Worm (Caenorhabditis elegans) whole organism, L2 larva: ENCODE measurements around the gene osm-12.

Experiments
- F13H6.1 ChIP-seq: sonication (generic microtip); optimal IDR thresholded peaks from 2 replicates; lab custom pipeline; 2016; ENCODE audit warnings: missing genetic modification characterization, missing compliant biosample characterization
- R02D3.7 ChIP-seq: fragments of 150-350 bp; optimal IDR thresholded peaks from 2 replicates; lab custom pipeline; 2014; ENCODE audit warnings: missing biosample characterization, missing genetic modification characterization
- Y55F3AM.14 ChIP-seq: fragments of 200-800 bp; sonication (Bioruptor generic); optimal IDR thresholded peaks from 2 replicates; lab custom pipeline; 2018; ENCODE audit warnings: mild to moderate bottlenecking, missing genetic modification characterization, missing compliant biosample characterization
- aly-2 ChIP-seq: fragments of 150-350 bp; optimal IDR thresholded peaks from 2 replicates; lab custom pipeline; 2014; ENCODE audit warnings: missing biosample characterization, missing genetic modification characterization
- ama-1 ChIP-seq: fragments of 150-350 bp; optimal IDR thresholded peaks from 2 replicates; lab custom pipeline; 2018; ENCODE audit warnings: inconsistent platforms
- blmp-1 ChIP-seq: sonication (generic microtip); optimal IDR thresholded peaks from 2 replicates; lab custom pipeline; 2017; ENCODE audit warnings: missing genetic modification characterization, mild to moderate bottlenecking, missing compliant biosample characterization, antibody characterized with exemption, moderate library complexity; ENCODE audit not compliant: insufficient read depth
- ceh-16 ChIP-seq: fragments of 150-350 bp; optimal IDR thresholded peaks from 2 replicates; lab custom pipeline; 2014; ENCODE audit warnings: missing biosample characterization, missing genetic modification characterization
- ceh-82 ChIP-seq: fragments of 150-350 bp; optimal IDR thresholded peaks from 2 replicates; lab custom pipeline; 2014; ENCODE audit warnings: missing biosample characterization, missing genetic modification characterization
- crh-2 ChIP-seq: sonication (generic microtip); optimal IDR thresholded peaks from 2 replicates; lab custom pipeline; 2017; ENCODE audit warnings: missing biosample characterization, missing genetic modification characterization
- dmd-4 ChIP-seq: sonication (generic microtip); optimal IDR thresholded peaks from 2 replicates; lab custom pipeline; 2017; ENCODE audit warnings: missing biosample characterization, missing genetic modification characterization
- elt-1 ChIP-seq: fragments of 150-350 bp; optimal IDR thresholded peaks from 2 replicates; lab custom pipeline; 2014; ENCODE audit warnings: missing biosample characterization, missing genetic modification characterization
- elt-3 ChIP-seq: sonication (generic microtip); optimal IDR thresholded peaks from 2 replicates; lab custom pipeline; 2017; ENCODE audit warnings: missing biosample characterization, missing genetic modification characterization
- fos-1 ChIP-seq: fragments of 150-350 bp; optimal IDR thresholded peaks from 2 replicates; lab custom pipeline; 2014; ENCODE audit warnings: missing biosample characterization, missing genetic modification characterization
- gmeb-1 ChIP-seq: fragments of 150-350 bp; optimal IDR thresholded peaks from 2 replicates; lab custom pipeline; 2014; ENCODE audit warnings: missing biosample characterization, missing genetic modification characterization
- lin-11 ChIP-seq: fragments of 150-350 bp; sonication (generic microtip); optimal IDR thresholded peaks from 2 replicates; lab custom pipeline; 2014; ENCODE audit warnings: missing biosample characterization, missing genetic modification characterization, inconsistent platforms, mixed read lengths
- lin-13 ChIP-seq: fragments of 150-350 bp; optimal IDR thresholded peaks from 2 replicates; lab custom pipeline; 2014; ENCODE audit warnings: missing biosample characterization, missing genetic modification reagents, missing genetic modification characterization
- lin-39 ChIP-seq: fragments of 150-350 bp; optimal IDR thresholded peaks from 2 replicates; lab custom pipeline; 2014; ENCODE audit warnings: missing biosample characterization, missing genetic modification reagents, missing genetic modification characterization
- lsy-2 ChIP-seq, 2 experiments: fragments of 150-350 bp in 1 of 2; sonication (generic microtip) in 1 of 2; optimal IDR thresholded peaks; 2 replicates each; lab custom pipeline; 2014 to 2017; ENCODE audit warnings: missing biosample characterization in 2 of 2, missing genetic modification characterization in 2 of 2
- mab-5 ChIP-seq: fragments of 150-350 bp; optimal IDR thresholded peaks from 2 replicates; lab custom pipeline; 2014; ENCODE audit warnings: missing biosample characterization, missing genetic modification characterization
- mbf-1 ChIP-seq: sonication (generic microtip); optimal IDR thresholded peaks from 2 replicates; lab custom pipeline; 2017; ENCODE audit warnings: missing biosample characterization, missing genetic modification characterization
- mdl-1 ChIP-seq, 2 experiments: fragments of 150-350 bp in 1 of 2; sonication (generic microtip) in 1 of 2; optimal IDR thresholded peaks; 2 replicates each; lab custom pipeline; 2017; ENCODE audit warnings: missing biosample characterization in 2 of 2, missing genetic modification characterization in 2 of 2
- nhr-10 ChIP-seq: sonication (generic microtip); optimal IDR thresholded peaks from 2 replicates; lab custom pipeline; 2017; ENCODE audit warnings: missing biosample characterization, missing genetic modification characterization
- nhr-12 ChIP-seq: fragments of 150-350 bp; optimal IDR thresholded peaks from 2 replicates; lab custom pipeline; 2014; ENCODE audit warnings: missing biosample characterization, missing genetic modification characterization
- nhr-21 ChIP-seq: fragments of 150-350 bp; optimal IDR thresholded peaks from 2 replicates; lab custom pipeline; 2014; ENCODE audit warnings: missing biosample characterization, missing genetic modification characterization
- nhr-23 ChIP-seq: fragments of 150-350 bp; optimal IDR thresholded peaks from 2 replicates; lab custom pipeline; 2014; ENCODE audit warnings: missing biosample characterization, missing genetic modification reagents, missing genetic modification characterization
- nhr-237 ChIP-seq: fragments of 150-350 bp; optimal IDR thresholded peaks from 2 replicates; lab custom pipeline; 2014; ENCODE audit warnings: missing biosample characterization, missing genetic modification characterization
- nhr-25 ChIP-seq: fragments of 150-350 bp; sonication (generic microtip); optimal IDR thresholded peaks from 3 replicates; lab custom pipeline; 2014; ENCODE audit warnings: missing biosample characterization, missing genetic modification characterization
- nhr-6 ChIP-seq: fragments of 150-350 bp; optimal IDR thresholded peaks from 2 replicates; lab custom pipeline; 2014; ENCODE audit warnings: missing biosample characterization, missing genetic modification characterization
- nhr-77 ChIP-seq: fragments of 150-350 bp; optimal IDR thresholded peaks from 2 replicates; lab custom pipeline; 2014; ENCODE audit warnings: missing biosample characterization, missing genetic modification characterization
- peb-1 ChIP-seq: fragments of 150-350 bp; optimal IDR thresholded peaks from 2 replicates; lab custom pipeline; 2014; ENCODE audit warnings: missing biosample characterization, missing genetic modification characterization
- sma-9 ChIP-seq, 2 experiments: fragments of 150-350 bp in 1 of 2; sonication (generic microtip) in 1 of 2; optimal IDR thresholded peaks; 2 replicates each; lab custom pipeline; 2014 to 2016; ENCODE audit warnings: missing genetic modification characterization in 2 of 2, mild to moderate bottlenecking in 1 of 2, missing biosample characterization in 1 of 2, missing compliant biosample characterization in 1 of 2, missing genetic modification reagents in 1 of 2, moderate library complexity in 1 of 2
- snpc-4 ChIP-seq: fragments of 150-350 bp; optimal IDR thresholded peaks from 2 replicates; lab custom pipeline; 2014; ENCODE audit warnings: missing biosample characterization, missing genetic modification characterization
- unc-39 ChIP-seq: fragments of 150-350 bp; optimal IDR thresholded peaks from 2 replicates; lab custom pipeline; 2014; ENCODE audit warnings: missing biosample characterization, missing genetic modification characterization
- unc-55 ChIP-seq: fragments of 150-350 bp; sonication (generic microtip); optimal IDR thresholded peaks from 3 replicates; lab custom pipeline; 2014; ENCODE audit warnings: missing biosample characterization, missing genetic modification reagents, missing genetic modification characterization
- unc-62 ChIP-seq: fragments of 150-350 bp; optimal IDR thresholded peaks from 2 replicates; lab custom pipeline; 2014; ENCODE audit warnings: missing biosample characterization, missing genetic modification reagents, missing genetic modification characterization
- zag-1 ChIP-seq: fragments of 150-350 bp; optimal IDR thresholded peaks from 2 replicates; lab custom pipeline; 2014; ENCODE audit warnings: missing biosample characterization, missing genetic modification characterization
- ztf-1 ChIP-seq: fragments of 200-800 bp; sonication (Bioruptor generic); conservative IDR thresholded peaks from 2 replicates; pipeline ENCODE4 v1.3.6; 2022; ENCODE audit warnings: missing genetic modification characterization, missing compliant biosample characterization
- ztf-11 ChIP-seq: sonication (generic microtip); optimal IDR thresholded peaks from 2 replicates; lab custom pipeline; 2017; ENCODE audit warnings: missing biosample characterization, missing genetic modification characterization

The osm-12 gene

ce11 chrIII:12156582-12156981 is 45.8 kb downstream of the osm-12 start:
- TF ChIP-seq crh-2 (no peak), R02D3.7 (tag; lab: Kevin White, UChicago) (no peak), lin-39 (tag; lab: Kevin White, UChicago) (no peak), nhr-77 (tag; lab: Kevin White, UChicago) (no peak), mab-5 (tag; lab: Kevin White, UChicago) (no peak), nhr-12 (tag; lab: Kevin White, UChicago) (no peak), mdl-1 (tag; optimal IDR thresholded peaks at IDR 0.05; lab: Kevin White, UChicago) (no peak), nhr-21 (no peak), ztf-1 (GFP tag; lab: Robert Waterston, UW) (no peak), mbf-1 (tag; lab: Kevin White, UChicago) (no peak), nhr-10 (no peak), lsy-2 (tag; optimal IDR thresholded peaks at IDR 0.05; lab: Kevin White, UChicago) (no peak), unc-55 (GFP tag; lab: Kevin White, UChicago) (no peak), blmp-1 (no peak), ceh-16 (tag; lab: Kevin White, UChicago) (no peak), ceh-82 (no peak)
- TF ChIP-seq, all 48 proteins: peak for 0

- TF ChIP-seq unc-62 (GFP tag; lab: Kevin White, UChicago) = no peak
- TF ChIP-seq nhr-23 (tag; lab: Kevin White, UChicago) = no peak
- TF ChIP-seq ztf-1 (GFP tag; lab: Robert Waterston, UW) = no peak
- no peak for TF ChIP-seq sma-9 (GFP tag; optimal IDR thresholded peaks at IDR 0.05; lab: Kevin White, UChicago)
- TF ChIP-seq sma-9 (tag; optimal IDR thresholded peaks at IDR 0.05; lab: Kevin White, UChicago) = no peak
- TF ChIP-seq F13H6.1 (tag; lab: Kevin White, UChicago) = no peak
- TF ChIP-seq gmeb-1 (tag; lab: Kevin White, UChicago) = no peak
- no peak for TF ChIP-seq nhr-6
- no peak for TF ChIP-seq ama-1 (lab: Kevin White, UChicago)
- no peak for TF ChIP-seq mbf-1 (tag; lab: Kevin White, UChicago)
- no peak for TF ChIP-seq unc-39 (tag; lab: Kevin White, UChicago)
- TF ChIP-seq Y55F3AM.14 = no peak
- TF ChIP-seq snpc-4 (tag; lab: Kevin White, UChicago) = no peak
- TF ChIP-seq ztf-11 (tag; lab: Kevin White, UChicago) = no peak
- no peak for TF ChIP-seq nhr-10
- TF ChIP-seq elt-3 (tag; lab: Kevin White, UChicago) = no peak
- TF ChIP-seq nhr-237 = no peak
- no peak for TF ChIP-seq mdl-1 (tag; optimal IDR thresholded peaks at IDR 0.05; lab: Kevin White, UChicago)
- TF ChIP-seq elt-1 (tag; lab: Kevin White, UChicago) = no peak
These were observed 46.6 kb downstream of the osm-12 start for ce11 chrIII:12155759-12156158.

ce11 chrIII:12153514-12153913 is 48.8 kb downstream of the osm-12 start:
- TF ChIP-seq dmd-4 (tag; lab: Kevin White, UChicago) (no peak), nhr-12 (tag; lab: Kevin White, UChicago) (no peak), fos-1 (tag; lab: Kevin White, UChicago) (no peak), lin-39 (tag; lab: Kevin White, UChicago) (no peak), nhr-25 (tag; lab: Kevin White, UChicago) (no peak), aly-2 (no peak), peb-1 (tag; lab: Kevin White, UChicago) (no peak), elt-3 (tag; lab: Kevin White, UChicago) (no peak), unc-55 (GFP tag; lab: Kevin White, UChicago) (no peak), lin-11 (tag; lab: Kevin White, UChicago) (no peak), nhr-6 (no peak), Y55F3AM.14 (no peak)
- TF ChIP-seq, all 48 proteins: peak for 0

ce11 chrIII:12152599-12152998 is 49.7 kb downstream of the osm-12 start, which contains the start of gene Y75B8A.7:
Gene Y75B8A.7, plus strand, starts transcription at chrIII:12152899.
- TF ChIP-seq nhr-6 (no peak), zag-1 (tag; lab: Kevin White, UChicago) (no peak), lin-13 (GFP tag; lab: Kevin White, UChicago) (no peak)
